Fruit fly (Drosophila melanogaster) whole organism, adult: ENCODE measurements around the gene CG9953.

ENCODE experiments used
- CG12768 ChIP-seq: fragments of 200-800 bp; sonication (Bioruptor generic); optimal IDR thresholded peaks from 2 replicates; lab custom pipeline; 2017; ENCODE audit warnings: missing biosample characterization, missing genetic modification characterization, mild to moderate bottlenecking, moderate library complexity, missing genetic modification reagents
- CG14711 ChIP-seq: fragments of 200-800 bp; sonication (Bioruptor generic); optimal IDR thresholded peaks from 2 replicates; lab custom pipeline; 2018; ENCODE audit warnings: missing biosample characterization, mild to moderate bottlenecking, missing genetic modification characterization, moderate library complexity
- CG33017 ChIP-seq: fragments of 200-800 bp; sonication (Bioruptor generic); optimal IDR thresholded peaks from 2 replicates; lab custom pipeline; 2018; ENCODE audit warnings: missing biosample characterization, mild to moderate bottlenecking, missing genetic modification characterization, moderate library complexity
- CG5204 ChIP-seq: fragments of 200-800 bp; sonication (Bioruptor generic); optimal IDR thresholded peaks from 2 replicates; lab custom pipeline; 2016; ENCODE audit warnings: missing biosample characterization, missing genetic modification characterization
- Hr96 ChIP-seq: fragments of 200-800 bp; sonication (Bioruptor generic); optimal IDR thresholded peaks from 2 replicates; lab custom pipeline; 2016; ENCODE audit warnings: missing biosample characterization, missing genetic modification characterization
- Mnt ChIP-seq: fragments of 200-800 bp; sonication (Bioruptor generic); optimal IDR thresholded peaks from 2 replicates; lab custom pipeline; 2016; ENCODE audit warnings: missing biosample characterization, mild to moderate bottlenecking, missing genetic modification characterization
- cic ChIP-seq: fragments of 200-800 bp; sonication (Bioruptor generic); optimal IDR thresholded peaks from 2 replicates; lab custom pipeline; 2017; ENCODE audit warnings: missing biosample characterization, mild to moderate bottlenecking, missing genetic modification characterization, moderate library complexity
- kay ChIP-seq: fragments of 200-800 bp; sonication (Bioruptor generic); peaks from one replicate; lab custom pipeline; 2016; ENCODE audit warnings: missing biosample characterization, missing genetic modification characterization, borderline replicate concordance
- ovo ChIP-seq: fragments of 200-800 bp; sonication (Bioruptor generic); optimal IDR thresholded peaks from 2 replicates; lab custom pipeline; 2016; ENCODE audit warnings: missing biosample characterization, missing genetic modification characterization
- pad ChIP-seq: fragments of 200-800 bp; sonication (Bioruptor generic); optimal IDR thresholded peaks from 3 replicates; lab custom pipeline; 2017; ENCODE audit warnings: missing biosample characterization, missing genetic modification characterization, mild to moderate bottlenecking, moderate library complexity, missing genetic modification reagents
- tj ChIP-seq: fragments of 200-800 bp; sonication (Bioruptor generic); optimal IDR thresholded peaks from 3 replicates; lab custom pipeline; 2017; ENCODE audit warnings: missing biosample characterization, mild to moderate bottlenecking, missing genetic modification characterization, moderate library complexity
- toe ChIP-seq: fragments of 200-800 bp; sonication (Bioruptor generic); optimal IDR thresholded peaks from 2 replicates; lab custom pipeline; 2016; ENCODE audit warnings: missing biosample characterization, missing genetic modification characterization

- TF ChIP-seq ovo (GFP tag; lab: Kevin White, UChicago) (peak; percentile 38), CG5204 (no peak), cic (peak; percentile 34), CG14711 (tag; lab: Kevin White, UChicago) (peak; percentile 4), toe (no peak), CG12768 (no peak), Hr96 (no peak), tj (GFP tag; lab: Kevin White, UChicago) (peak; percentile 60), kay (GFP tag; lab: Kevin White, UChicago) (peak; percentile 99), CG33017 (tag; lab: Kevin White, UChicago) (no peak), Mnt (GFP tag; lab: Kevin White, UChicago) (peak; percentile 48), pad (GFP tag; lab: Kevin White, UChicago) (peak; percentile 93)
Observed at dm6 chr3L:6979387-6980249, 10.2 kb downstream of the CG9953 start, which contains the start of gene Galphai.
